Worm (Caenorhabditis elegans): ENCODE measurements around the gene srh-68.

DNA sequence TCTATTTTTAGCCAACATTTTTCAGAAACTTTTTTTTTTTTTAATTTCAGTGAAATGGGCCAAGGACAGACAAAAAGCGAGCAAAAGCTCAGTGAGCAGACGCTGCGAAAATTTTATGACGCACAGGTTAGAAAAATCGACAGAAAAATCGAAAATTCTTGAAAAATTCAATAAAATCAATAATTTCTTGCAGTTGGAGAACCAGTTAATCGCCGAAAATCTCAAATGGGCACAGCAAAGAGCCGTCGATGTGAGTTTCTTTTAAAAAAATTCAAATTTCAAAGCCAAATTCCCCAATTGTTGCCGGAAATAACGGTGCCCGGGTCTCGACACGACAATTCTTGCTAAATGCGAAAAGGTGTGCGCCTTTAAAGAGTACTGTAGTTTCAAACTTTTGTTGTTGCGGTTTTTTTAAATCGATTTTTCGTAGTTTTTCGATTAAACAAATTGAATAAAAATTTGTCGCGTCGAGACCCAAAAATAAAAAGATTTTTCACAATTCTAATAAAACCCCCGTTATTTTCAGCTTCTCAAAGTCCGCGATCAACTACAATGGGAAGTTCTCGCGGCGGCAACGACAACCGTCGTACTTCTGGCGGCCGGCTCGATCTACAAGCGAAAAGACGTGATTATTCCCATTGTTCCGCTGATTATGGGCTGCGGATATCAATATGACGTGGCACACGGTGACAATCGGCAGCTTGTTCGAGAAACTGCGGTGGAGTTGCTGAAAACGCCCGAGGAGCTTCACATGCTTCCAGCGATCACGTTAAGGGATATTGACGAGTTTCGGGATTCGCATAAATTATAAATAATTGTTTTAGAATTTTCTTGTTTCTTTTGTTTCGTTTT is 46.3 kb upstream of the srh-68 start, which contains the start of gene tag-280:
- TF ChIP-seq mdl-1 (tag; optimal IDR thresholded peaks at IDR 0.05) (no peak), nhr-23 (tag; optimal IDR thresholded peaks at IDR 0.05) (no peak), fkh-10 (GFP tag; optimal IDR thresholded peaks at IDR 0.05) (no peak), ceh-9 (tag; optimal IDR thresholded peaks at IDR 0.05) (no peak), zag-1 (tag; optimal IDR thresholded peaks at IDR 0.05) (no peak), nhr-76 (tag; optimal IDR thresholded peaks at IDR 0.05) (no peak), ztf-11 (tag; optimal IDR thresholded peaks at IDR 0.05) (no peak), unc-62 (GFP tag; optimal IDR thresholded peaks at IDR 0.05) (no peak), nhr-28 (tag; optimal IDR thresholded peaks at IDR 0.05) (no peak), snpc-4 (tag; optimal IDR thresholded peaks at IDR 0.05) (no peak), eor-1 (tag; optimal IDR thresholded peaks at IDR 0.05) (no peak), jun-1 (tag; optimal IDR thresholded peaks at IDR 0.05) (no peak), ZK546.5 (tag; optimal IDR thresholded peaks at IDR 0.05) (no peak)
